Worm (Caenorhabditis elegans): ENCODE measurements around the gene cnp-3.

cnp-3 gene

ce11 chrX:17138060-17138557, at the start of gene cnp-3:
Gene cnp-3 (minus strand): TSS chrX:17138110.
- no peak for TF ChIP-seq W03F9.2 (tag; optimal IDR thresholded peaks at IDR 0.05)
- no peak for TF ChIP-seq dao-5 (tag; optimal IDR thresholded peaks at IDR 0.05)
- TF ChIP-seq him-1 (tag; optimal IDR thresholded peaks at IDR 0.05): no peak

ce11 chrX:17185696-17186430, 48.0 kb upstream of the cnp-3 start, which contains the start of gene sid-3:
Gene sid-3 (plus strand): TSS chrX:17186380.
- TF ChIP-seq dao-5 (tag; optimal IDR thresholded peaks at IDR 0.05): no peak
- TF ChIP-seq him-1 (tag; optimal IDR thresholded peaks at IDR 0.05): no peak
- no peak for TF ChIP-seq W03F9.2 (tag; optimal IDR thresholded peaks at IDR 0.05)

- TF ChIP-seq dao-5 (tag; optimal IDR thresholded peaks at IDR 0.05): no peak
- TF ChIP-seq W03F9.2 (tag; optimal IDR thresholded peaks at IDR 0.05): peak; percentile 58
Observed at ce11 chrX:17184363-17184762, 46.5 kb upstream of the cnp-3 start.

- TF ChIP-seq dao-5 (tag; optimal IDR thresholded peaks at IDR 0.05) (no peak), W03F9.2 (tag; optimal IDR thresholded peaks at IDR 0.05) (peak; percentile 62)
Observed at ce11 chrX:17181220-17181619, 43.3 kb upstream of the cnp-3 start.

- TF ChIP-seq him-1 (tag; optimal IDR thresholded peaks at IDR 0.05): no peak
- TF ChIP-seq W03F9.2 (tag; optimal IDR thresholded peaks at IDR 0.05): no peak
- TF ChIP-seq dao-5 (tag; optimal IDR thresholded peaks at IDR 0.05): no peak
Observed at ce11 chrX:17180135-17180534, 42.2 kb upstream of the cnp-3 start.

- no peak for TF ChIP-seq W03F9.2 (tag; optimal IDR thresholded peaks at IDR 0.05)
- TF ChIP-seq dao-5 (tag; optimal IDR thresholded peaks at IDR 0.05): no peak
- no peak for TF ChIP-seq him-1 (tag; optimal IDR thresholded peaks at IDR 0.05)
Observed at ce11 chrX:17178239-17178638, 40.3 kb upstream of the cnp-3 start, which contains the start of gene B0302.2. Gene B0302.2 (plus strand): TSS chrX:17178539.

- TF ChIP-seq dao-5 (tag; optimal IDR thresholded peaks at IDR 0.05) (no peak), him-1 (tag; optimal IDR thresholded peaks at IDR 0.05) (no peak), W03F9.2 (tag; optimal IDR thresholded peaks at IDR 0.05) (no peak)
Observed at ce11 chrX:17176677-17177076, 38.8 kb upstream of the cnp-3 start, which contains the start of gene B0302.4. Gene B0302.4 (minus strand): TSS chrX:17176777.

ce11 chrX:17170401-17170800, 32.5 kb upstream of the cnp-3 start:
- TF ChIP-seq W03F9.2 (tag; optimal IDR thresholded peaks at IDR 0.05) (no peak), him-1 (tag; optimal IDR thresholded peaks at IDR 0.05) (no peak), dao-5 (tag; optimal IDR thresholded peaks at IDR 0.05) (no peak)

- TF ChIP-seq dao-5 (tag; optimal IDR thresholded peaks at IDR 0.05): no peak
- no peak for TF ChIP-seq W03F9.2 (tag; optimal IDR thresholded peaks at IDR 0.05)
- no peak for TF ChIP-seq him-1 (tag; optimal IDR thresholded peaks at IDR 0.05)
Observed at ce11 chrX:17168086-17168485, 30.2 kb upstream of the cnp-3 start.

ce11 chrX:17157868-17158267, 20.0 kb upstream of the cnp-3 start, which contains the start of gene npr-21:
Gene npr-21 (minus strand): TSS chrX:17157968.
- no peak for TF ChIP-seq him-1 (tag; optimal IDR thresholded peaks at IDR 0.05)
- no peak for TF ChIP-seq W03F9.2 (tag; optimal IDR thresholded peaks at IDR 0.05)
- no peak for TF ChIP-seq dao-5 (tag; optimal IDR thresholded peaks at IDR 0.05)

- no peak for TF ChIP-seq dao-5 (tag; optimal IDR thresholded peaks at IDR 0.05)
- no peak for TF ChIP-seq him-1 (tag; optimal IDR thresholded peaks at IDR 0.05)
- TF ChIP-seq W03F9.2 (tag; optimal IDR thresholded peaks at IDR 0.05): no peak
Observed at ce11 chrX:17157089-17157488, 19.2 kb upstream of the cnp-3 start.

- TF ChIP-seq dao-5 (tag; optimal IDR thresholded peaks at IDR 0.05) (peak; percentile 21), W03F9.2 (tag; optimal IDR thresholded peaks at IDR 0.05) (no peak), him-1 (tag; optimal IDR thresholded peaks at IDR 0.05) (peak; percentile 13)
Observed at ce11 chrX:17151160-17151711, 13.3 kb upstream of the cnp-3 start, which contains the start of gene mdt-1.2. Gene mdt-1.2 (plus strand): TSS chrX:17151522.

- TF ChIP-seq W03F9.2 (tag; optimal IDR thresholded peaks at IDR 0.05) (no peak), dao-5 (tag; optimal IDR thresholded peaks at IDR 0.05) (no peak), him-1 (tag; optimal IDR thresholded peaks at IDR 0.05) (no peak)
Observed at ce11 chrX:17149877-17150490, 12.1 kb upstream of the cnp-3 start, which contains the start of gene T23C6.4. Gene T23C6.4 (minus strand): TSS chrX:17149927.

- TF ChIP-seq dao-5 (tag; optimal IDR thresholded peaks at IDR 0.05) (no peak), him-1 (tag; optimal IDR thresholded peaks at IDR 0.05) (no peak), W03F9.2 (tag; optimal IDR thresholded peaks at IDR 0.05) (no peak)
Observed at ce11 chrX:17146545-17146944, 8.6 kb upstream of the cnp-3 start.
